Fruit fly (Drosophila melanogaster): Measurements from ENCODE around the gene Svip.

dm6 chr3L:9377198-9378035, 18.6 kb downstream of the Svip start, which contains the start of gene Hsp26:
- TF ChIP-seq Myc (optimal IDR thresholded peaks at IDR 0.05), result no peak
- no peak for TF ChIP-seq h (optimal IDR thresholded peaks at IDR 0.05)
- no peak for TF ChIP-seq Sin3A (optimal IDR thresholded peaks at IDR 0.05)
- TF ChIP-seq ttk (optimal IDR thresholded peaks at IDR 0.05), result no peak

Measured in Kc167 (cell line).